Worm (Caenorhabditis elegans): ENCODE data around the gene K07B1.4.

The K07B1.4 gene

DNA sequence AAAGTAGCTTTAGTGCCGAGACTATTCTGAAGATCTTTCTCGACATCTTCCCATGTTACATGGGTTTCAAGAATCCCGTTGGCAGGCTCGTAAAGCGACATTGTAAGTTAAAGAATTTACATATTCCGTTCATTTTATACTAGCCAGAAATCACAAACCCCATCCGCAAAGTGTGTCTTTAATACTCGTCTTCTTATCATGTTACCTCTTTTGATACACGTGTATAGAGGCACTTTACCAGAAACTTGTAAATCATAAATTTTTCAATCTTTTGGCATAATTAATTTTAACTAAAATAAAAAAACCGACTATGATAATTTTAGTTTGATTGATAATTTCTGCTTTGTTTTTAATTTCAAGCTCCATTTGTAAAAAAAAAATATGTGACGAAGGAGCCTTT, 42.2 kb downstream of the K07B1.4 start, which contains the start of gene E02C12.6:
E02C12.6 (minus strand) TSS at position 101 of the 400 bp plus-strand sequence.
- TF ChIP-seq C17E4.6 (GFP tag; IDR thresholded peaks at IDR 0.05) (no peak), egl-18 (GFP tag; IDR thresholded peaks at IDR 0.05) (no peak), mes-4 (tag; optimal IDR thresholded peaks at IDR 0.05) (no peak), B0035.1 (tag; optimal IDR thresholded peaks at IDR 0.05) (no peak), sptf-2 (GFP tag; optimal IDR thresholded peaks at IDR 0.05) (no peak), aptf-3 (GFP tag; IDR thresholded peaks at IDR 0.05) (no peak), ceh-58 (GFP tag; IDR thresholded peaks at IDR 0.05) (no peak), attf-3 (GFP tag; conservative IDR thresholded peaks at IDR 0.05) (no peak), ztf-22 (GFP tag; optimal IDR thresholded peaks at IDR 0.05) (no peak), him-1 (tag; optimal IDR thresholded peaks at IDR 0.05) (no peak), zim-3 (tag; optimal IDR thresholded peaks at IDR 0.05) (no peak), rcor-1 (GFP tag; IDR thresholded peaks at IDR 0.05) (no peak), athp-1 (tag; optimal IDR thresholded peaks at IDR 0.05) (no peak), lir-1 (GFP tag; conservative IDR thresholded peaks at IDR 0.05) (no peak), pbrm-1 (GFP tag; IDR thresholded peaks at IDR 0.05) (no peak), lsl-1 (GFP tag; optimal IDR thresholded peaks at IDR 0.05) (no peak)

DNA sequence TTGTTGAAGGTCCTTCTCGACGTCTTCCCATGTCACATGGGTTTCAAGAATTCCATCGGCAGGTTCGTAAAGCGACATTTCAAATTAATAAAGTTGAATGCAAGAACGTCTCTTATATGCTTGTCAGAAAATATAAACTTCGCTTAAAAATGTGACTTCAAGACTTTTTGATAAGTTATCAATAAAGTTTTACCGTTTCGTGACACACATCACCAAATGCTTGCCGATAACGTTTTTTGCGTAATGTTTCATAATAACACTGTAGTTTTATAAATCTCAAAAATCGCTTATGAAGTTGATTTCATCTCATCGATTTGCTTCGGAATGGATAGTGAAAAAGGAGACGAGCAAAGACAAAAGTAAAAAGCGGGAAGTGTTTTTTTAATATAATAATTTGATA, 44.7 kb downstream of the K07B1.4 start, which contains the start of gene E02C12.8:
E02C12.8 (minus strand) TSS at position 141 of the 400 bp plus-strand sequence.
- TF ChIP-seq nhr-80 (tag; optimal IDR thresholded peaks at IDR 0.05) (peak; percentile 77), cebp-1 (GFP tag; IDR thresholded peaks at IDR 0.05) (peak; percentile 53; the same call in 1 of the 2 replicates), cebp-1 (tag; optimal IDR thresholded peaks at IDR 0.05) (no peak), cebp-2 (GFP tag; IDR thresholded peaks at IDR 0.05) (no peak)

DNA sequence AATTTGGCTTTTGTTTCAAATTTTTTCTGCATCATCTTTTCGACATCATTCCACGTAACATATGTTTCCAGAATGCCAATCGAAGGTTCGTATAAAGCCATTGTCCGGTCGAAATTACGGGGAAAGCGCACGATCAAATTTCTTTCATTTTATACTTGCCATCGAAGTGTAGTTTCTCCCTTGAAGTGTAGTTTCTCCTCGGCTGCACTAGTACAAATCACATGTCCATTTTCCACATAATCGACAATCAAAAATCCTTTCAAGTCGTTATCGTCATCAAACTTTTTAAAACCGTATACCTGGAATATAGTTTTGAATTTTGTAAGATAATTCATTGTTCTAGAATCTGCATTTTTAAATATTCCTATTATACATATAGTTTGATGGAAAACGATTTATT, 46.6 kb downstream of the K07B1.4 start, which contains the start of gene E02C12.9:
E02C12.9 (minus strand) TSS at position 101 of the 400 bp plus-strand sequence.
- TF ChIP-seq nhr-120 (GFP tag; IDR thresholded peaks at IDR 0.05) (no peak), lin-26 (GFP tag; IDR thresholded peaks at IDR 0.05) (no peak), efl-1 (GFP tag; optimal IDR thresholded peaks at IDR 0.05) (no peak), ets-4 (GFP tag; optimal IDR thresholded peaks at IDR 0.05) (no peak), lag-1 (GFP tag; IDR thresholded peaks at IDR 0.05) (no peak)

DNA sequence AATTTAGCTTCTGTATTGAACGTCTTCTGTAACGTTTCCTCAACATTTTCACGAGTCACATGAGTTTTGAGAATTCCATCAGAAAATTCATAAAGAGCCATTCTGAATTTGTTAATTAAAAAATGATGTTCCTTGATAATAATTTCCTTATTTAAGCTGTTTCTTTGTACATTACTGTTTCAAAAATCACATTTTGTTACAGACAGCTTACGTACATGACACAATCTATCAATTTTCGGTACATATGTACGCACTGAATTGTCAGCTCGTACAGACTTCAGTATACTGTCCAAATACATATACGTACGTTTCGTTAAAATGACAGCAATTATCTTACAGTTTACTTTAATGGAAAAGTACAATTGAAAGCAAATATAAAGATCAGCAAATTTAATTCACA, 47.6 kb downstream of the K07B1.4 start, which contains the start of gene E02C12.19:
E02C12.19 (minus strand) TSS at position 101 of the 400 bp plus-strand sequence.
- TF ChIP-seq C17E4.6 (GFP tag; IDR thresholded peaks at IDR 0.05), result no peak
- TF ChIP-seq efl-1 (GFP tag; optimal IDR thresholded peaks at IDR 0.05), result no peak
- TF ChIP-seq F57C9.4 (tag; optimal IDR thresholded peaks at IDR 0.05), result no peak
- TF ChIP-seq B0019.2 (GFP tag; conservative IDR thresholded peaks at IDR 0.05), result no peak
- no peak for TF ChIP-seq hmg-1.2 (GFP tag; IDR thresholded peaks at IDR 0.05)
- no peak for TF ChIP-seq madf-8 (GFP tag; conservative IDR thresholded peaks at IDR 0.05)
- no peak for TF ChIP-seq bed-2 (GFP tag; IDR thresholded peaks at IDR 0.05)
- TF ChIP-seq sea-2 (GFP tag; IDR thresholded peaks at IDR 0.05), result no peak
- no peak for TF ChIP-seq ztf-26 (tag; optimal IDR thresholded peaks at IDR 0.05)
- TF ChIP-seq cebp-1 (GFP tag; IDR thresholded peaks at IDR 0.05), result no peak
- no peak for TF ChIP-seq cebp-1 (tag; optimal IDR thresholded peaks at IDR 0.05)
- TF ChIP-seq hsf-1 (GFP tag; IDR thresholded peaks at IDR 0.05), result no peak
- no peak for TF ChIP-seq lin-54 (GFP tag; optimal IDR thresholded peaks at IDR 0.05)
- no peak for TF ChIP-seq nfyb-1 (GFP tag; IDR thresholded peaks at IDR 0.05)
- TF ChIP-seq ekl-4 (GFP tag; IDR thresholded peaks at IDR 0.05), result no peak
- TF ChIP-seq hlh-12 (tag; optimal IDR thresholded peaks at IDR 0.05), result no peak
- TF ChIP-seq ceh-58 (GFP tag; IDR thresholded peaks at IDR 0.05), result no peak
- no peak for TF ChIP-seq die-1 (tag; optimal IDR thresholded peaks at IDR 0.05)
- TF ChIP-seq F39B2.1 (GFP tag; IDR thresholded peaks at IDR 0.05), result no peak
- TF ChIP-seq bed-1 (GFP tag; IDR thresholded peaks at IDR 0.05), result no peak

All from whole organism, young adult.